Worm (Caenorhabditis elegans): Measurements from ENCODE around the gene pezo-1.

DNA sequence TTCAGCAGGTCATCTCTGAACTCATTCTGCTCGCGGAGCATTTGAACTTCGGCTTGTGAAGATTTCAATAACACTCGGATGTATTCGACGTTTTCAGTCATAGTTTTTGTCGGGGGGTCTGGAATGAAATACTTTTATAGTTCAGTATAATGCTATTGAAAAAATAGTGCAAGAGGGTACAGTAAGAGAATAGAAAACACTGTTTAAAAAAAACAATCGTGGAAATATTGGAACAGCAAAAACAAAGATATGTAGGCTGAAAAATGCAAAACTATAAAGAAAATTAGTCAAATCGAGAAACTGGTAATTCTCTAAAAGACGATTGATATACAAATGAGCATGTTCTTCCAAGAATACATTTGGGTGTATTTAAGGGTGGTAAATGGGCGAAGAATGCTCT is 41.7 kb upstream of the pezo-1 start, which contains the start of gene F56D5.5:
- no peak for TF ChIP-seq ama-1 (optimal IDR thresholded peaks at IDR 0.05)
- TF ChIP-seq fos-1 (tag; optimal IDR thresholded peaks at IDR 0.05): no peak

Measured in whole organism, L2 larva.